Worm (Caenorhabditis elegans) whole organism, L4 larva: ENCODE data around the gene dnc-2.

Source experiments
- D1046.2 ChIP-seq: fragments of 200-800 bp; sonication (Bioruptor generic); IDR thresholded peaks from 2 replicates; pipeline ENCODE4 v1.3.6; 2022; ENCODE audit warnings: missing genetic modification characterization, missing compliant biosample characterization
- F10B5.3 ChIP-seq: sonication (generic microtip); optimal IDR thresholded peaks from 2 replicates; lab custom pipeline; 2016; ENCODE audit warnings: mild to moderate bottlenecking, missing genetic modification characterization, missing compliant biosample characterization
- aha-1 ChIP-seq: fragments of 150-350 bp; peaks from one replicate; lab custom pipeline; 2014; ENCODE audit warnings: missing biosample characterization, missing genetic modification characterization
- egl-27 ChIP-seq: sonication (generic microtip); optimal IDR thresholded peaks from 3 replicates; lab custom pipeline; 2017; ENCODE audit warnings: missing biosample characterization, missing genetic modification reagents, missing genetic modification characterization
- fkh-10 ChIP-seq: fragments of 150-350 bp; optimal IDR thresholded peaks from 2 replicates; lab custom pipeline; 2014; ENCODE audit warnings: missing biosample characterization, missing genetic modification reagents, missing genetic modification characterization
- fos-1 ChIP-seq: fragments of 150-350 bp; optimal IDR thresholded peaks from 2 replicates; lab custom pipeline; 2014; ENCODE audit warnings: missing biosample characterization, missing genetic modification characterization
- lin-13 ChIP-seq: fragments of 150-350 bp; optimal IDR thresholded peaks from 2 replicates; lab custom pipeline; 2014; ENCODE audit warnings: missing biosample characterization, missing genetic modification reagents, missing genetic modification characterization
- lin-15B ChIP-seq: fragments of 150-350 bp; sonication (generic microtip); optimal IDR thresholded peaks from 3 replicates; lab custom pipeline; 2014; ENCODE audit warnings: missing biosample characterization, missing genetic modification characterization
- nhr-77 ChIP-seq: fragments of 150-350 bp; optimal IDR thresholded peaks from 2 replicates; lab custom pipeline; 2014; ENCODE audit warnings: missing biosample characterization, missing genetic modification characterization
- snpc-1.2 ChIP-seq: fragments of 200-800 bp; sonication (Bioruptor generic); IDR thresholded peaks from 2 replicates; pipeline ENCODE4 v1.3.6; 2022; ENCODE audit warnings: missing genetic modification reagents, missing genetic modification characterization, missing compliant biosample characterization
- snpc-4 ChIP-seq: fragments of 150-350 bp; optimal IDR thresholded peaks from 2 replicates; lab custom pipeline; 2014; ENCODE audit warnings: missing biosample characterization, missing genetic modification characterization
- unc-130 ChIP-seq: sonication (generic microtip); optimal IDR thresholded peaks from 2 replicates; lab custom pipeline; 2016; ENCODE audit warnings: missing genetic modification reagents, missing genetic modification characterization, missing compliant biosample characterization
- ztf-11 ChIP-seq: fragments of 150-350 bp; optimal IDR thresholded peaks from 2 replicates; lab custom pipeline; 2014; ENCODE audit warnings: missing biosample characterization, missing genetic modification characterization

DNA sequence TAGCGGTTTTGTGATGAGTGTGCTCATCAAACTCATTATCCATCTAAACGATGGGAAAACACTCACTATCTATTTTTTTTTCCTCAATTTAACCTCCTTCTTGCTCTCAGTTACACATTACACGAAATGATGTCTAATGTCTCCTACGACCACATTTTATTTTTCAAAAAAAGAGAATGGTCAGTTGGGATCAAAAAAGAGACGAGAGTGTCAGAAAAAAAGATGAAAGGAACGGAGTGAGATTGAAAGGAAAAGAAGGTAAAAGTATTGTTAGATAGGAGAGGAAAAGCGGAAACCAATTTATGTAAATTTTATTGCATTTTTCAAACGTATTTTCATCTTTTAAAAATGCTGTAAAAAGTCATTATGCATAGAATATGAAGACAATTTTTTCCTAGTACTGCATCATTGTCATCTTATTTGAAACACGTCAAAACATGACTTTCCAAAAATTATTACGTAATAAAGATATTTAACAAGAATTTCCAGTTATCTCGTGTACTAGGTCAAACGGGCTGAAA, 8.6 kb upstream of the dnc-2 start:
- TF ChIP-seq unc-130 (GFP tag; lab: Kevin White, UChicago): no peak
- TF ChIP-seq egl-27 (tag; lab: Kevin White, UChicago): no peak
- TF ChIP-seq lin-13 (GFP tag; lab: Kevin White, UChicago): no peak
- TF ChIP-seq ztf-11 (tag; lab: Kevin White, UChicago): no peak
- no peak for TF ChIP-seq F10B5.3
- TF ChIP-seq fos-1 (tag; lab: Kevin White, UChicago): no peak
- TF ChIP-seq aha-1 (tag; lab: Kevin White, UChicago): no peak
- no peak for TF ChIP-seq nhr-77 (tag; lab: Kevin White, UChicago)
- TF ChIP-seq snpc-1.2 (GFP tag; lab: Robert Waterston, UW): no peak
- TF ChIP-seq lin-15B (tag; lab: Kevin White, UChicago): no peak
- peak; percentile 59 for TF ChIP-seq fkh-10
- TF ChIP-seq snpc-4 (tag; lab: Kevin White, UChicago): no peak
- TF ChIP-seq D1046.2 (GFP tag; lab: Robert Waterston, UW): no peak
